Worm (Caenorhabditis elegans) whole organism, L1 larva: ENCODE data around the gene fbxa-74.

Experiments
- C16A3.4 ChIP-seq: fragments of 150-350 bp; optimal IDR thresholded peaks from 2 replicates; lab custom pipeline; 2014; ENCODE audit warnings: missing biosample characterization, missing genetic modification characterization
- ama-1 ChIP-seq: fragments of 150-350 bp; optimal IDR thresholded peaks from 2 replicates; lab custom pipeline; 2014
- elt-2 ChIP-seq: sonication (generic microtip); optimal IDR thresholded peaks from 2 replicates; lab custom pipeline; 2016; ENCODE audit warnings: missing genetic modification characterization, mild to moderate bottlenecking, inconsistent platforms, missing compliant biosample characterization, missing genetic modification reagents
- mef-2 ChIP-seq: fragments of 150-350 bp; optimal IDR thresholded peaks from 2 replicates; lab custom pipeline; 2014; ENCODE audit warnings: missing biosample characterization, missing genetic modification characterization
- nhr-11 ChIP-seq: fragments of 150-350 bp; optimal IDR thresholded peaks from 2 replicates; lab custom pipeline; 2014; ENCODE audit warnings: missing biosample characterization, missing genetic modification characterization
- nhr-237 ChIP-seq: fragments of 150-350 bp; optimal IDR thresholded peaks from 2 replicates; lab custom pipeline; 2014; ENCODE audit warnings: missing biosample characterization, missing genetic modification characterization
- unc-62 ChIP-seq: fragments of 150-350 bp; optimal IDR thresholded peaks from 2 replicates; lab custom pipeline; 2014; ENCODE audit warnings: missing biosample characterization, missing genetic modification reagents, missing genetic modification characterization

DNA sequence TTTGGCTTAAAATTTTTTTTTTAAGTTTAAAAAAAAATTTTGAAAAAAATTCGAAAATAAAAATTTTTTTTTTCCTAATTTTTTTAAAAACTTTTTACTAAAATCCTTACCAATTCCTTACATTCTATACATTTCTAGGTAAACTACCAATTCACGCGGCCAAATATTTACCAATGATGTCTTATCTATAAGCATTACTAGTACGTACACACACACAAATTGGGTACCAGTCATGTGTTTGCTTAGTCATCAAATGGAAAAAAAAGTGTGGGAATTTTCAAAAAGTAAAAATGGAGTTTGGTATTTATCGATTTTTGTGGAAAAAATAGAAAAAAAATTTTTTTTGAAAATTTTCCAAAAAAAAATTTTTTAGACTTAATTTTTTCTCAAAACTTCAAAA lies 22.2 kb downstream of the fbxa-74 start, which contains the start of gene Y22D7AR.6:
- TF ChIP-seq elt-2 (no peak), ama-1 (lab: Kevin White, UChicago) (no peak), mef-2 (tag; lab: Kevin White, UChicago) (no peak), C16A3.4 (tag; lab: Kevin White, UChicago) (no peak), nhr-237 (tag; lab: Kevin White, UChicago) (no peak), nhr-11 (tag; lab: Kevin White, UChicago) (no peak), unc-62 (GFP tag; lab: Kevin White, UChicago) (no peak)
